Worm (Caenorhabditis elegans) whole organism, late embryonic: ENCODE data around the gene rfl-1.

Experiments
- ama-1 ChIP-seq: fragments of 150-350 bp; optimal IDR thresholded peaks from 2 replicates; lab custom pipeline; 2014
- pag-3 ChIP-seq: sonication (generic microtip); optimal IDR thresholded peaks from 2 replicates; lab custom pipeline; 2016; ENCODE audit warnings: missing compliant biosample characterization, missing genetic modification characterization, borderline replicate concordance
- rnt-1 ChIP-seq: sonication (generic microtip); optimal IDR thresholded peaks from 2 replicates; lab custom pipeline; 2016; ENCODE audit warnings: missing genetic modification characterization, missing compliant biosample characterization
- sdc-2 ChIP-seq: sonication (generic microtip); optimal IDR thresholded peaks from 2 replicates; lab custom pipeline; 2016; ENCODE audit warnings: missing genotype, missing genetic modification characterization, missing compliant biosample characterization
- syd-9 ChIP-seq: sonication (generic microtip); optimal IDR thresholded peaks from 2 replicates; lab custom pipeline; 2016; ENCODE audit warnings: mild to moderate bottlenecking, missing genetic modification characterization, moderate library complexity, missing compliant biosample characterization
- unc-86 ChIP-seq: sonication (generic microtip); optimal IDR thresholded peaks from 2 replicates; lab custom pipeline; 2016; ENCODE audit warnings: missing genetic modification characterization, missing compliant biosample characterization

DNA sequence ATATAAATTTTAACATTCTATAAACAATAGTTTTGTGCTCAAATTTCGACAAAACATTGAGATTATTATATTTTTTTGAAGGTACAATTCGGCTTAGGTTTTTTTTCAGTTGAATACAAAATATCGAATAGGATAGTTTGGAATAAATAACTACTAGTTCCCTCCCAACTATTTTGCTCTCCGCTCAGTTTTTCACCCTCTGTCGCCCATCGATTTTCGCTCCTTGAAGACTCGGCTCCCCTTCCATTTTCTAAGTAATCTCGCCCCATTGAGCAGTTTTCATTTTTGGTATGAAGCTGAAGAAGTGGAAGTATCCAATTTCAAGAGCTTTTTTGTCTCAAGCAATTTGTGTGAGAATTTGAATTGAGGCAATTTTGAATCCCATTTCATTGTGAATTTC is 47.3 kb upstream of the rfl-1 start, which contains the start of gene F31E3.2:
- TF ChIP-seq ama-1 (lab: Kevin White, UChicago) = no peak
- TF ChIP-seq sdc-2 (tag; lab: Kevin White, UChicago) = no peak
- TF ChIP-seq syd-9 = no peak
- no peak for TF ChIP-seq unc-86 (tag; lab: Kevin White, UChicago)
- TF ChIP-seq rnt-1 (tag; lab: Kevin White, UChicago) = no peak
- TF ChIP-seq pag-3 (tag; lab: Kevin White, UChicago) = no peak
